Fruit fly (Drosophila melanogaster): Measurements from ENCODE around the gene Usp47.

The Usp47 gene

dm6 chr3L:5793967-5794366 lies 41.2 kb downstream of the Usp47 start, which contains the start of gene Bre1:
Bre1 (minus strand) TSS chr3L:5794192.
- TF ChIP-seq lz (GFP tag; optimal IDR thresholded peaks at IDR 0.05) (no peak), Eip93F (GFP tag; optimal IDR thresholded peaks at IDR 0.05) (no peak), CG6808 (GFP tag; optimal IDR thresholded peaks at IDR 0.05) (no peak), CG15336 (GFP tag; IDR thresholded peaks at IDR 0.05) (no peak), net (GFP tag; optimal IDR thresholded peaks at IDR 0.05) (no peak), fd85E (GFP tag; optimal IDR thresholded peaks at IDR 0.05) (no peak), fd59A (GFP tag; optimal IDR thresholded peaks at IDR 0.05) (no peak), CG3919 (GFP tag; optimal IDR thresholded peaks at IDR 0.05) (no peak), cyc (GFP tag; optimal IDR thresholded peaks at IDR 0.05) (no peak), Eip75B (GFP tag; optimal IDR thresholded peaks at IDR 0.05) (no peak), Blimp-1 (GFP tag; optimal IDR thresholded peaks at IDR 0.05) (no peak), vri (GFP tag; optimal IDR thresholded peaks at IDR 0.05) (no peak), pdm3 (GFP tag; optimal IDR thresholded peaks at IDR 0.05) (no peak), esn (GFP tag; optimal IDR thresholded peaks at IDR 0.05) (no peak), OdsH (GFP tag; optimal IDR thresholded peaks at IDR 0.05) (no peak), CG6792 (GFP tag; optimal IDR thresholded peaks at IDR 0.05) (no peak), Ets96B (tag; optimal IDR thresholded peaks at IDR 0.05) (no peak), acj6 (GFP tag; optimal IDR thresholded peaks at IDR 0.05) (no peak)

- TF ChIP-seq Ets96B (tag; optimal IDR thresholded peaks at IDR 0.05): no peak
- TF ChIP-seq eg (GFP tag; IDR thresholded peaks at IDR 0.05): 0 out of 3 replicates have a peak, but pooled peaks have one; percentile 41
- TF ChIP-seq CG6163 (GFP tag; IDR thresholded peaks at IDR 0.05): peak; percentile 24; the same call in 1 of the 3 replicates
- TF ChIP-seq Eip78C (GFP tag): peak; percentile 52
- TF ChIP-seq achi (GFP tag; optimal IDR thresholded peaks at IDR 0.05): no peak
- no peak for TF ChIP-seq fd85E (GFP tag; optimal IDR thresholded peaks at IDR 0.05)
- TF ChIP-seq CG4318 (GFP tag; optimal IDR thresholded peaks at IDR 0.05): no peak
- no peak for TF ChIP-seq CG6276 (GFP tag; optimal IDR thresholded peaks at IDR 0.05)
- TF ChIP-seq CG15336 (GFP tag; IDR thresholded peaks at IDR 0.05): peak; percentile 32; the same call in 1 of the 2 replicates
- no peak for TF ChIP-seq ss (GFP tag; optimal IDR thresholded peaks at IDR 0.05)
Measured at dm6 chr3L:5796493-5796998, 43.8 kb downstream of the Usp47 start, which contains the start of gene Tektin-C. Tektin-C (minus strand) TSS chr3L:5796543.

- no peak for TF ChIP-seq CG4318 (GFP tag; optimal IDR thresholded peaks at IDR 0.05)
- no peak for TF ChIP-seq CG8119 (GFP tag; IDR thresholded peaks at IDR 0.05)
- TF ChIP-seq Sox102F (GFP tag; optimal IDR thresholded peaks at IDR 0.05): no peak
- no peak for TF ChIP-seq achi (GFP tag; optimal IDR thresholded peaks at IDR 0.05)
- TF ChIP-seq CG10669 (GFP tag; optimal IDR thresholded peaks at IDR 0.05): no peak
- no peak for TF ChIP-seq CG11294 (GFP tag; IDR thresholded peaks at IDR 0.05)
- no peak for TF ChIP-seq Sox14 (GFP tag; optimal IDR thresholded peaks at IDR 0.05)
- no peak for TF ChIP-seq ss (GFP tag; optimal IDR thresholded peaks at IDR 0.05)
- TF ChIP-seq fkh (GFP tag; optimal IDR thresholded peaks at IDR 0.05): no peak
- no peak for TF ChIP-seq Ets96B (tag; optimal IDR thresholded peaks at IDR 0.05)
- TF ChIP-seq net (GFP tag; optimal IDR thresholded peaks at IDR 0.05): no peak
- TF ChIP-seq CG10631 (GFP tag; optimal IDR thresholded peaks at IDR 0.05): no peak
- no peak for TF ChIP-seq CG34406 (GFP tag; optimal IDR thresholded peaks at IDR 0.05)
- no peak for TF ChIP-seq CG11902 (GFP tag; optimal IDR thresholded peaks at IDR 0.05)
- TF ChIP-seq CG1621 (tag; optimal IDR thresholded peaks at IDR 0.05): no peak
- TF ChIP-seq fd59A (GFP tag; optimal IDR thresholded peaks at IDR 0.05): no peak
- no peak for TF ChIP-seq Sox15 (GFP tag; optimal IDR thresholded peaks at IDR 0.05)
Measured at dm6 chr3L:5797274-5797673, 44.5 kb downstream of the Usp47 start.

dm6 chr3L:5802063-5802531 lies 49.3 kb downstream of the Usp47 start:
- TF ChIP-seq cyc (GFP tag; optimal IDR thresholded peaks at IDR 0.05) (no peak), fd59A (GFP tag; optimal IDR thresholded peaks at IDR 0.05) (no peak), OdsH (GFP tag; optimal IDR thresholded peaks at IDR 0.05) (no peak), Eip78C (GFP tag) (peak; percentile 78), CG11294 (GFP tag; IDR thresholded peaks at IDR 0.05) (no peak), Hr4 (GFP tag; optimal IDR thresholded peaks at IDR 0.05) (no peak), pdm3 (GFP tag; optimal IDR thresholded peaks at IDR 0.05) (no peak), CG3919 (GFP tag; optimal IDR thresholded peaks at IDR 0.05) (peak; percentile 25), CG16779 (tag; optimal IDR thresholded peaks at IDR 0.05) (no peak), Ets21C (GFP tag; optimal IDR thresholded peaks at IDR 0.05) (no peak), topi (GFP tag; optimal IDR thresholded peaks at IDR 0.05) (no peak), CG32006 (GFP tag; optimal IDR thresholded peaks at IDR 0.05) (no peak), CG9139 (GFP tag; optimal IDR thresholded peaks at IDR 0.05) (no peak), CG8119 (GFP tag; IDR thresholded peaks at IDR 0.05) (peak; percentile 46; the same call in 1 of the 3 replicates), CG10631 (GFP tag; optimal IDR thresholded peaks at IDR 0.05) (no peak), CG6276 (GFP tag; optimal IDR thresholded peaks at IDR 0.05) (peak; percentile 61), fd85E (GFP tag; optimal IDR thresholded peaks at IDR 0.05) (no peak), CG6792 (GFP tag; optimal IDR thresholded peaks at IDR 0.05) (peak; percentile 15), Hr39 (GFP tag; optimal IDR thresholded peaks at IDR 0.05) (no peak), fkh (GFP tag; optimal IDR thresholded peaks at IDR 0.05) (no peak), Gug (GFP tag; IDR thresholded peaks at IDR 0.05) (no peak)

Measured in whole organism, prepupa.